Worm (Caenorhabditis elegans) whole organism, L1 larva: ENCODE results near the gene ephx-1.

ENCODE experiments used
- C04F5.9 ChIP-seq: sonication (generic microtip); optimal IDR thresholded peaks from 2 replicates; lab custom pipeline; 2016; ENCODE audit warnings: missing genetic modification characterization, missing compliant biosample characterization
- C16A3.4 ChIP-seq: fragments of 150-350 bp; optimal IDR thresholded peaks from 2 replicates; lab custom pipeline; 2014; ENCODE audit warnings: missing biosample characterization, missing genetic modification characterization
- C34B4.2 ChIP-seq: sonication (generic microtip); optimal IDR thresholded peaks from 2 replicates; lab custom pipeline; 2017; ENCODE audit warnings: mild to moderate bottlenecking, missing genetic modification characterization, missing compliant biosample characterization
- ceh-63 ChIP-seq: fragments of 200-800 bp; sonication (Bioruptor generic); optimal IDR thresholded peaks from 2 replicates; lab custom pipeline; 2018; ENCODE audit warnings: mild to moderate bottlenecking, missing genetic modification characterization, missing compliant biosample characterization
- dpl-1 ChIP-seq, 3 experiments: fragments of 150-350 bp in 2 of 3; sonication (generic microtip) in 1 of 3; optimal IDR thresholded peaks; 2 replicates each; lab custom pipeline; 2014 to 2017; ENCODE audit warnings: missing biosample characterization in 3 of 3, missing genetic modification characterization in 3 of 3, missing genetic modification reagents in 3 of 3
- egl-27 ChIP-seq, 2 experiments: fragments of 150-350 bp in 1 of 2; sonication (generic microtip); optimal IDR thresholded peaks; 3 replicates each; lab custom pipeline; 2017 to 2018; ENCODE audit warnings: missing biosample characterization in 2 of 2, missing genetic modification characterization in 2 of 2, missing genetic modification reagents in 2 of 2
- fkh-4 ChIP-seq: sonication (generic microtip); optimal IDR thresholded peaks from 2 replicates; lab custom pipeline; 2016; ENCODE audit warnings: missing compliant biosample characterization, missing genetic modification characterization, borderline replicate concordance
- fkh-8 ChIP-seq: sonication (generic microtip); optimal IDR thresholded peaks from 2 replicates; lab custom pipeline; 2016; ENCODE audit warnings: mild to moderate bottlenecking, missing genetic modification characterization, missing compliant biosample characterization
- fos-1 ChIP-seq: fragments of 150-350 bp; optimal IDR thresholded peaks from 2 replicates; lab custom pipeline; 2014; ENCODE audit warnings: missing biosample characterization, missing genetic modification characterization
- grh-1 ChIP-seq: fragments of 200-800 bp; sonication (Bioruptor generic); IDR thresholded peaks from 2 replicates; pipeline ENCODE4 v1.3.6; 2022; ENCODE audit warnings: missing genetic modification reagents, missing genetic modification characterization, missing compliant biosample characterization
- hlh-17 ChIP-seq: fragments of 200-800 bp; sonication (Bioruptor generic); optimal IDR thresholded peaks from 2 replicates; lab custom pipeline; 2018; ENCODE audit warnings: missing genetic modification characterization, mild to moderate bottlenecking, missing compliant biosample characterization, moderate library complexity, borderline replicate concordance
- lin-14 ChIP-seq: fragments of 200-800 bp; sonication (Bioruptor generic); optimal IDR thresholded peaks from 2 replicates; lab custom pipeline; 2018; ENCODE audit warnings: mild to moderate bottlenecking, missing genetic modification characterization, moderate library complexity, missing compliant biosample characterization
- lin-15B ChIP-seq: fragments of 150-350 bp; sonication (generic microtip); optimal IDR thresholded peaks from 3 replicates; lab custom pipeline; 2014; ENCODE audit warnings: missing biosample characterization, missing genetic modification characterization
- lin-39 ChIP-seq: fragments of 150-350 bp; optimal IDR thresholded peaks from 2 replicates; lab custom pipeline; 2014; ENCODE audit warnings: missing biosample characterization, missing genetic modification reagents, missing genetic modification characterization
- mef-2 ChIP-seq: fragments of 150-350 bp; optimal IDR thresholded peaks from 2 replicates; lab custom pipeline; 2014; ENCODE audit warnings: missing biosample characterization, missing genetic modification characterization
- mep-1 ChIP-seq: fragments of 150-350 bp; optimal IDR thresholded peaks from 2 replicates; lab custom pipeline; 2014; ENCODE audit warnings: missing biosample characterization, missing genetic modification characterization
- nhr-12 ChIP-seq: sonication (generic microtip); optimal IDR thresholded peaks from 2 replicates; lab custom pipeline; 2017; ENCODE audit warnings: missing biosample characterization, missing genetic modification characterization
- nhr-19 ChIP-seq: fragments of 200-800 bp; sonication (Bioruptor generic); conservative IDR thresholded peaks from 2 replicates; pipeline ENCODE4 v1.3.6; 2022; ENCODE audit warnings: missing genetic modification characterization, missing compliant biosample characterization
- nhr-20 ChIP-seq: sonication (generic microtip); optimal IDR thresholded peaks from 2 replicates; lab custom pipeline; 2016; ENCODE audit warnings: mild to moderate bottlenecking, missing genetic modification characterization, missing compliant biosample characterization
- nhr-85 ChIP-seq: sonication (generic microtip); peaks from one replicate; lab custom pipeline; 2016; ENCODE audit warnings: missing genetic modification characterization, inconsistent platforms, missing compliant biosample characterization
- pag-3 ChIP-seq: sonication (generic microtip); optimal IDR thresholded peaks from 2 replicates; lab custom pipeline; 2017; ENCODE audit warnings: missing genetic modification characterization, mild to moderate bottlenecking, missing compliant biosample characterization, antibody characterized with exemption, borderline replicate concordance; ENCODE audit not compliant: insufficient read depth
- pqm-1 ChIP-seq: sonication (generic microtip); optimal IDR thresholded peaks from 3 replicates; lab custom pipeline; 2017; ENCODE audit warnings: missing biosample characterization, missing genetic modification characterization
- skn-1 ChIP-seq: fragments of 150-350 bp; optimal IDR thresholded peaks from 2 replicates; lab custom pipeline; 2014; ENCODE audit warnings: missing biosample characterization, missing genetic modification characterization
- snu-23 ChIP-seq: sonication (generic microtip); optimal IDR thresholded peaks from 2 replicates; lab custom pipeline; 2016; ENCODE audit warnings: missing genetic modification characterization, missing compliant biosample characterization
- tbx-2 ChIP-seq: sonication (generic microtip); optimal IDR thresholded peaks from 2 replicates; lab custom pipeline; 2016; ENCODE audit warnings: missing genetic modification characterization, missing compliant biosample characterization
- tlp-1 ChIP-seq: fragments of 150-350 bp; optimal IDR thresholded peaks from 2 replicates; lab custom pipeline; 2014; ENCODE audit warnings: missing biosample characterization, missing genetic modification characterization
- unc-62 ChIP-seq: fragments of 150-350 bp; optimal IDR thresholded peaks from 2 replicates; lab custom pipeline; 2014; ENCODE audit warnings: missing biosample characterization, missing genetic modification reagents, missing genetic modification characterization
- zip-4 ChIP-seq: fragments of 200-800 bp; sonication (Bioruptor generic); optimal IDR thresholded peaks from 2 replicates; lab custom pipeline; 2018; ENCODE audit warnings: mild to moderate bottlenecking, missing genetic modification characterization, moderate library complexity, missing compliant biosample characterization
- ztf-11 ChIP-seq, 2 experiments: sonication (generic microtip); optimal IDR thresholded peaks; 2 replicates each; lab custom pipeline; 2016 to 2017; ENCODE audit warnings: missing genetic modification characterization in 2 of 2, missing biosample characterization in 1 of 2, missing compliant biosample characterization in 1 of 2

Gene ephx-1

DNA sequence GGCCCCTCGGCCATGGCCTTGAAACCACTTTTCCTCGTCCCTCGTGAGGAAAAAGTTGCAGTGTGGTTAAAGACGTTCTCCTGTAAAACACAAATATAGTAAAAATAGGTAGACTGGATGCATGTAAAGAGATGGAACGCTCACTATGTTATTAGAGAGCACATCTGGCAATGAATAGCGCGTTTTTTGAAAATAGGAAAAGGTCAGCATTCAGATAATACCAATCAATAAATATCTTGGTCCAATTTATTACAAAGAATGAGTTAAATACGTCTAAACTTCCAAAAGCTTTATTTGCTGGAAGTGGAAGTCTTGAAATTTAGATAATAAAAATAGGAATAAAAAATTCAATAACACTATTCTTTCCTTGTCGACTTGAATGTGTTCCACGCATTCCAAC lies 57.8 kb downstream of the ephx-1 start, which contains the start of gene gadr-4:
gadr-4 (minus strand) TSS at position 101 of the 400 bp plus-strand sequence.
- TF ChIP-seq ceh-63 (GFP tag; lab: Kevin White, UChicago) (no peak), dpl-1 (GFP tag; optimal IDR thresholded peaks at IDR 0.05; lab: Kevin White, UChicago) (no peak), nhr-19 (GFP tag; lab: Robert Waterston, UW) (no peak), C16A3.4 (tag; lab: Kevin White, UChicago) (no peak), mep-1 (tag; lab: Kevin White, UChicago) (no peak), nhr-20 (no peak), snu-23 (GFP tag; lab: Kevin White, UChicago) (no peak), hlh-17 (GFP tag; lab: Kevin White, UChicago) (no peak), egl-27 (tag; optimal IDR thresholded peaks at IDR 0.05; lab: Kevin White, UChicago) (no peak), ztf-11 (tag; optimal IDR thresholded peaks at IDR 0.05; lab: Kevin White, UChicago) (no peak), C34B4.2 (tag; lab: Kevin White, UChicago) (no peak), pqm-1 (tag; lab: Kevin White, UChicago) (no peak), lin-39 (no peak), fkh-4 (tag; lab: Kevin White, UChicago) (no peak), lin-15B (tag; lab: Kevin White, UChicago) (no peak), unc-62 (GFP tag; lab: Kevin White, UChicago) (no peak), tbx-2 (tag; lab: Kevin White, UChicago) (no peak), lin-14 (GFP tag; lab: Kevin White, UChicago) (no peak), pag-3 (tag; lab: Kevin White, UChicago) (no peak), C04F5.9 (no peak)

DNA sequence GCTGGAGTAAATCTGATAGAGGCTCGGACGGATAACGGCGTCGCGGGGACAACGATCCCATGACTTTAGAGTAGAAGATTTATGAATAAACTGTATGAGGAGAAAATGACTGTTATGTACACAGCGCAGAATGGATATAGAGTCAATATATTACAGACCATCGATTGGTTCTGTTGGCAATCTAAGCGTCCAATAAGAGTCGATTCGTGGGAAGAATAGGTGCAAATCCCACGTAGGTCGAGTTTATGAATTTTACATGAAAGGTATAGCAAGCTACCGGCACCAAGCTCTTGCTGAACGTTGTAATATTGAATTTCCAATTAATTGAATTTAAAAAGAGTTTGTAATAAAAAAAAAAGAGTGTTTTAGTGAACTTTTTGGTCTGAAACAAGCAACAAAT lies 59.3 kb downstream of the ephx-1 start, which contains the start of gene fbxb-118:
fbxb-118 (minus strand) TSS at position 101 of the 400 bp plus-strand sequence.
- TF ChIP-seq pag-3 (tag; lab: Kevin White, UChicago) (no peak), mef-2 (tag; lab: Kevin White, UChicago) (no peak), nhr-85 (tag; lab: Kevin White, UChicago) (no peak), skn-1 (tag; lab: Kevin White, UChicago) (no peak), tlp-1 (no peak), fkh-8 (tag; lab: Kevin White, UChicago) (no peak), fos-1 (tag; lab: Kevin White, UChicago) (no peak), nhr-12 (tag; lab: Kevin White, UChicago) (no peak), grh-1 (GFP tag; lab: Robert Waterston, UW) (no peak), zip-4 (no peak)
